Worm (Caenorhabditis elegans) whole organism, young adult: ENCODE measurements around the gene frm-8.
"Not testable (repeated sequence)": the region's sequence is repeated elsewhere in the genome, so short reads cannot be mapped to it uniquely, and the experiment has no call there.

ENCODE experiments used
- B0336.3 ChIP-seq: fragments of 200-800 bp; sonication (Bioruptor generic); IDR thresholded peaks from 2 replicates; pipeline ENCODE4 v1.3.6; 2022; ENCODE audit warnings: missing genetic modification characterization, missing compliant biosample characterization
- C17E4.6 ChIP-seq: fragments of 200-800 bp; sonication (Bioruptor generic); IDR thresholded peaks from 2 replicates; pipeline ENCODE4 v1.3.6; 2022; ENCODE audit warnings: missing genetic modification reagents, missing genetic modification characterization, missing compliant biosample characterization
- F22D6.2 ChIP-seq: sonication (generic microtip); optimal IDR thresholded peaks from 2 replicates; lab custom pipeline; 2016; ENCODE audit warnings: mild to moderate bottlenecking, missing genetic modification characterization, missing compliant biosample characterization
- F33H1.4 ChIP-seq: fragments of 200-800 bp; sonication (Bioruptor generic); IDR thresholded peaks from 2 replicates; pipeline ENCODE4 v1.3.6; 2022; ENCODE audit warnings: missing genetic modification reagents, missing genetic modification characterization, missing compliant biosample characterization
- F57C9.4 ChIP-seq: sonication (generic microtip); optimal IDR thresholded peaks from 2 replicates; lab custom pipeline; 2017; ENCODE audit warnings: mild to moderate bottlenecking, missing genetic modification characterization, missing compliant biosample characterization
- Y79H2A.3 ChIP-seq: fragments of 200-800 bp; sonication (Bioruptor generic); conservative IDR thresholded peaks from 2 replicates; pipeline ENCODE4 v1.3.6; 2022; ENCODE audit warnings: missing genetic modification reagents, missing genetic modification characterization, missing compliant biosample characterization
- Y95B8A.8 ChIP-seq: fragments of 200-800 bp; sonication (Bioruptor generic); IDR thresholded peaks from 2 replicates; pipeline ENCODE4 v1.3.6; 2022; ENCODE audit warnings: missing genetic modification reagents, missing genetic modification characterization, missing compliant biosample characterization
- aptf-2 ChIP-seq: fragments of 200-800 bp; sonication (Bioruptor generic); conservative IDR thresholded peaks from 2 replicates; pipeline ENCODE4 v1.3.6; 2022; ENCODE audit warnings: missing genetic modification reagents, missing genetic modification characterization, missing compliant biosample characterization
- attf-5 ChIP-seq: fragments of 200-800 bp; sonication (Bioruptor generic); optimal IDR thresholded peaks from 2 replicates; lab custom pipeline; 2018; ENCODE audit warnings: mild to moderate bottlenecking, missing genetic modification characterization, missing compliant biosample characterization
- attf-6 ChIP-seq: fragments of 200-800 bp; sonication (Bioruptor generic); IDR thresholded peaks from 2 replicates; pipeline ENCODE4 v1.3.6; 2022; ENCODE audit warnings: missing genetic modification reagents, missing genetic modification characterization, missing compliant biosample characterization
- bed-1 ChIP-seq: fragments of 200-800 bp; sonication (Bioruptor generic); IDR thresholded peaks from 2 replicates; pipeline ENCODE4 v1.3.6; 2022; ENCODE audit warnings: missing genetic modification reagents, missing genetic modification characterization, missing compliant biosample characterization
- bed-2 ChIP-seq: fragments of 200-800 bp; sonication (Bioruptor generic); IDR thresholded peaks from 2 replicates; pipeline ENCODE4 v1.3.6; 2022; ENCODE audit warnings: missing genetic modification reagents, missing genetic modification characterization, missing compliant biosample characterization
- die-1 ChIP-seq: sonication (generic microtip); optimal IDR thresholded peaks from 2 replicates; lab custom pipeline; 2016; ENCODE audit warnings: missing genotype, mild to moderate bottlenecking, missing genetic modification characterization, missing compliant biosample characterization
- egl-18 ChIP-seq: fragments of 200-800 bp; sonication (Bioruptor generic); IDR thresholded peaks from 2 replicates; pipeline ENCODE4 v1.3.6; 2022; ENCODE audit warnings: missing genetic modification reagents, missing genetic modification characterization, missing compliant biosample characterization
- gei-17 ChIP-seq: fragments of 200-800 bp; sonication (Bioruptor generic); optimal IDR thresholded peaks from 2 replicates; lab custom pipeline; 2018; ENCODE audit warnings: mild to moderate bottlenecking, missing genetic modification characterization, missing compliant biosample characterization
- him-1 ChIP-seq: sonication (generic microtip); optimal IDR thresholded peaks from 2 replicates; lab custom pipeline; 2016; ENCODE audit warnings: missing genotype, missing genetic modification reagents, missing genetic modification characterization, missing compliant biosample characterization
- hmg-20 ChIP-seq: fragments of 200-800 bp; sonication (Bioruptor generic); IDR thresholded peaks from 2 replicates; pipeline ENCODE4 v1.3.6; 2022; ENCODE audit warnings: missing genetic modification reagents, missing genetic modification characterization, missing compliant biosample characterization
- let-526 ChIP-seq: fragments of 200-800 bp; sonication (Bioruptor generic); IDR thresholded peaks from 2 replicates; pipeline ENCODE4 v1.3.6; 2022; ENCODE audit warnings: missing genetic modification reagents, missing genetic modification characterization, missing compliant biosample characterization
- lin-40 ChIP-seq: sonication (generic microtip); optimal IDR thresholded peaks from 2 replicates; lab custom pipeline; 2016; ENCODE audit warnings: missing genetic modification characterization, mild to moderate bottlenecking, missing compliant biosample characterization, missing genotype, missing genetic modification reagents
- lir-1 ChIP-seq: fragments of 200-800 bp; sonication (Bioruptor generic); conservative IDR thresholded peaks from 2 replicates; pipeline ENCODE4 v1.3.6; 2022; ENCODE audit warnings: missing genetic modification reagents, missing genetic modification characterization, missing compliant biosample characterization
- lsl-1 ChIP-seq: fragments of 200-800 bp; sonication (Bioruptor generic); optimal IDR thresholded peaks from 2 replicates; lab custom pipeline; 2018; ENCODE audit warnings: mild to moderate bottlenecking, missing genetic modification characterization, moderate library complexity, missing compliant biosample characterization
- madf-10 ChIP-seq: sonication (generic microtip); optimal IDR thresholded peaks from 2 replicates; lab custom pipeline; 2016; ENCODE audit warnings: mild to moderate bottlenecking, missing genetic modification characterization, missing compliant biosample characterization
- madf-6 ChIP-seq: fragments of 200-800 bp; sonication (Bioruptor generic); IDR thresholded peaks from 2 replicates; pipeline ENCODE4 v1.3.6; 2022; ENCODE audit warnings: missing genetic modification reagents, missing genetic modification characterization, missing compliant biosample characterization
- mcd-1 ChIP-seq: fragments of 200-800 bp; sonication (Bioruptor generic); IDR thresholded peaks from 2 replicates; pipeline ENCODE4 v1.3.6; 2022; ENCODE audit warnings: missing genetic modification reagents, missing genetic modification characterization, missing compliant biosample characterization
- mel-28 ChIP-seq: sonication (generic microtip); optimal IDR thresholded peaks from 2 replicates; lab custom pipeline; 2016; ENCODE audit warnings: borderline replicate concordance, mild to moderate bottlenecking, missing genetic modification characterization, missing compliant biosample characterization
- nfyb-1 ChIP-seq: fragments of 200-800 bp; sonication (Bioruptor generic); IDR thresholded peaks from 2 replicates; pipeline ENCODE4 v1.3.6; 2022; ENCODE audit warnings: missing genetic modification reagents, missing genetic modification characterization, missing compliant biosample characterization
- nhr-179 ChIP-seq: sonication (generic microtip); optimal IDR thresholded peaks from 2 replicates; lab custom pipeline; 2016; ENCODE audit warnings: mild to moderate bottlenecking, missing genetic modification characterization, missing compliant biosample characterization
- nhr-27 ChIP-seq: fragments of 200-800 bp; sonication (Bioruptor generic); optimal IDR thresholded peaks from 2 replicates; lab custom pipeline; 2018; ENCODE audit warnings: mild to moderate bottlenecking, missing genetic modification characterization, moderate library complexity, missing compliant biosample characterization
- nhr-90 ChIP-seq: sonication (generic microtip); optimal IDR thresholded peaks from 2 replicates; lab custom pipeline; 2016; ENCODE audit warnings: missing genotype, mild to moderate bottlenecking, missing genetic modification characterization, missing compliant biosample characterization
- rec-8 ChIP-seq, 2 experiments: sonication (generic microtip); optimal IDR thresholded peaks; 2 replicates each; lab custom pipeline; 2016; ENCODE audit warnings: mild to moderate bottlenecking in 2 of 2, missing genetic modification characterization in 2 of 2, missing genetic modification reagents in 2 of 2, missing genotype in 2 of 2, missing biosample characterization in 1 of 2, missing compliant biosample characterization in 1 of 2, moderate library complexity in 1 of 2
- sdz-38 ChIP-seq: sonication (generic microtip); optimal IDR thresholded peaks from 2 replicates; lab custom pipeline; 2016; ENCODE audit warnings: missing genotype, missing genetic modification characterization, missing compliant biosample characterization
- snpc-1.3 ChIP-seq: sonication (generic microtip); optimal IDR thresholded peaks from 2 replicates; lab custom pipeline; 2017; ENCODE audit warnings: missing genetic modification characterization, mild to moderate bottlenecking, missing compliant biosample characterization, antibody characterized with exemption, moderate library complexity, missing genotype, missing genetic modification reagents; ENCODE audit not compliant: insufficient read depth
- snpc-3.4 ChIP-seq: sonication (generic microtip); optimal IDR thresholded peaks from 2 replicates; lab custom pipeline; 2017; ENCODE audit warnings: missing genetic modification characterization, mild to moderate bottlenecking, missing compliant biosample characterization, antibody characterized with exemption, moderate library complexity, missing genotype, missing genetic modification reagents
- snpc-4 ChIP-seq, 5 experiments: fragments of 150-350 bp in 1 of 5; sonication (generic microtip) in 4 of 5; optimal IDR thresholded peaks; 2 replicates each; lab custom pipeline; 2014 to 2018; ENCODE audit warnings: missing genetic modification characterization in 5 of 5, missing biosample characterization in 3 of 5, antibody characterized with exemption in 2 of 5, mild to moderate bottlenecking in 2 of 5, missing compliant biosample characterization in 2 of 5, missing genotype in 2 of 5, moderate library complexity in 2 of 5, missing genetic modification reagents in 1 of 5
- somi-1 ChIP-seq: fragments of 200-800 bp; sonication (Bioruptor generic); optimal IDR thresholded peaks from 2 replicates; lab custom pipeline; 2018; ENCODE audit warnings: mild to moderate bottlenecking, missing genetic modification characterization, missing compliant biosample characterization
- unc-62 ChIP-seq: fragments of 150-350 bp; optimal IDR thresholded peaks from 2 replicates; lab custom pipeline; 2014; ENCODE audit warnings: missing biosample characterization, missing genetic modification reagents, missing genetic modification characterization
- xnd-1 ChIP-seq: sonication (generic microtip); optimal IDR thresholded peaks from 2 replicates; lab custom pipeline; 2016; ENCODE audit warnings: missing genotype, missing genetic modification reagents, missing genetic modification characterization, missing compliant biosample characterization
- ztf-22 ChIP-seq: fragments of 200-800 bp; sonication (Bioruptor generic); optimal IDR thresholded peaks from 2 replicates; lab custom pipeline; 2018; ENCODE audit warnings: mild to moderate bottlenecking, missing genetic modification characterization, moderate library complexity, missing compliant biosample characterization
- ztf-26 ChIP-seq: sonication (generic microtip); optimal IDR thresholded peaks from 2 replicates; lab custom pipeline; 2017; ENCODE audit warnings: missing genetic modification characterization, missing compliant biosample characterization
- ztf-28 ChIP-seq: fragments of 200-800 bp; sonication (Bioruptor generic); IDR thresholded peaks from 2 replicates; pipeline ENCODE4 v1.3.6; 2022; ENCODE audit warnings: missing genetic modification reagents, missing genetic modification characterization, missing compliant biosample characterization

Gene frm-8

DNA sequence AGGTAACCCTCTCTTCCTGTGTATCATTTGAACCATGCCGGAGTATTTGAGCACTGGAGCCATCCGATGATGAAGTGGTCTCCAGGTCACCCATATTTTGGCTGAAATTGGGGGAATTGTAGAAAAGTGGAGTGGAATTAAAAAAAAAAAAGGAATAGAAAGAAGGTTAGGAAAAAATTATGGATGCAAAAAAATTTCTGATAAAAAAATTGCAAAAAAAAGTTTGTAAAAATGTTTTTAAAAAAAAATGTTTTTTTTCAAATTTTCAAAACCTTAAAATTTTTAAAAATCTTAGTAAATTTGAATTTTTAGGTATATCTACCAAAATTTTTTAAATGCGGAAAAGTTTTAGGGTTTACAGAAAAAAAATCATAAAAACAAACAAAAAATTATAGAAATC lies at the start of gene frm-8:
Gene frm-8 (minus strand): TSS at position 101 of the 400 bp plus-strand sequence.
- TF ChIP-seq aptf-2 (GFP tag; lab: Robert Waterston, UW) (no peak), F33H1.4 (GFP tag; lab: Robert Waterston, UW) (no peak), gei-17 (no peak), lir-1 (GFP tag; lab: Robert Waterston, UW) (no peak), attf-5 (GFP tag; lab: Kevin White, UChicago) (no peak), ztf-22 (GFP tag; lab: Kevin White, UChicago) (no peak), F57C9.4 (tag; lab: Kevin White, UChicago) (no peak), Y95B8A.8 (GFP tag; lab: Robert Waterston, UW) (no peak), xnd-1 (tag; lab: Kevin White, UChicago) (no peak), snpc-3.4 (tag; lab: Kevin White, UChicago) (no peak)

DNA sequence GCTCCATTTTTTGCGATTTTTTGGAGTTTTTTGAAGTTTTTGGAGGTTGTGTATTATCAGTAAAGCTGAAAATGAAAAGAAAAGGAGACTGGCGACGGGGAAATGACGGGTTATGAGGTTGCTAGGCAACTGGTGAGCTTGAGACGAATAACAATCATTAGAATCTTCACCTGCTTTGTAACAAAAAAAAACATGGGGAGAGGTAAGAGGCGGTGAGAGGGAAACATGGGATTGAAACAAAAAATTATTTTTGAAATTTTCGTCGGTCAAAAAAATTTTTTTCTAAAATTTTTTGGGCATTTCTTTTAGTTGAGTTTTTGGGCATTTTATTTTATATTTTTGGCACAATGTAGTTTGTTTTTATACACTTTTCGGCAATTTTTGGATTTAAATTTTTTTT lies 47.7 kb upstream of the frm-8 start, which contains the start of gene Y53G8AM.7:
Gene Y53G8AM.7 (minus strand): TSS at position 101 of the 400 bp plus-strand sequence.
- no peak for TF ChIP-seq F22D6.2 (tag; lab: Kevin White, UChicago)
- no peak for TF ChIP-seq snpc-3.4 (tag; lab: Kevin White, UChicago)
- no peak for TF ChIP-seq hmg-20 (GFP tag; lab: Robert Waterston, UW)
- TF ChIP-seq sdz-38 = no peak
- no peak for TF ChIP-seq let-526 (GFP tag; lab: Robert Waterston, UW)
- no peak for TF ChIP-seq him-1 (tag; lab: Kevin White, UChicago)
- no peak for TF ChIP-seq nfyb-1
- TF ChIP-seq nhr-27 (tag; lab: Kevin White, UChicago) = no peak
- TF ChIP-seq snpc-1.3 (tag; lab: Kevin White, UChicago) = no peak
- no peak for TF ChIP-seq egl-18 (GFP tag; lab: Robert Waterston, UW)
- TF ChIP-seq mcd-1 (GFP tag; lab: Robert Waterston, UW) = no peak
- TF ChIP-seq, all 124 proteins: peak for 0

DNA sequence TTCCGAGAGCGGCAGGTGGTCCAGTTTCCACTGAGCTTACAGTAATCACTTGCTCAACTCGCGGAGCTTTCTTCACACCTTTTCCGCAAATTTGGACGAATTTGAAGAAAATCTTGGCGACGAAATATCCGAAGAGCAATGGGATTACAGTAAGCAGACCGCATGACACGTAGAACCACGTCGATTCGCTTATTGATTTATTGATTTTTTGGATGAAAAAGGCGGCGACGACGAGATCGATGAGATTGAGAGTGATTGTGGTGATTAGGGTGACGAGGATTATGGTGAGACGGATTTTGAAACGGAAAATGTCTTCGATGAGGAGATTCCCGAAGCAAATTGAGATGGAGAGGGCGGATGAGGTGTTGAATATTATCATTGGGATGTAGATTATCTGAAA lies 44.7 kb upstream of the frm-8 start:
- TF ChIP-seq unc-62 (no peak), die-1 (no peak), C17E4.6 (no peak), attf-6 (no peak), ztf-28 (GFP tag; lab: Robert Waterston, UW) (no peak), ztf-26 (tag; lab: Kevin White, UChicago) (no peak), F33H1.4 (GFP tag; lab: Robert Waterston, UW) (no peak), lsl-1 (GFP tag; lab: Kevin White, UChicago) (no peak), somi-1 (GFP tag; lab: Kevin White, UChicago) (no peak), sdz-38 (no peak)

DNA sequence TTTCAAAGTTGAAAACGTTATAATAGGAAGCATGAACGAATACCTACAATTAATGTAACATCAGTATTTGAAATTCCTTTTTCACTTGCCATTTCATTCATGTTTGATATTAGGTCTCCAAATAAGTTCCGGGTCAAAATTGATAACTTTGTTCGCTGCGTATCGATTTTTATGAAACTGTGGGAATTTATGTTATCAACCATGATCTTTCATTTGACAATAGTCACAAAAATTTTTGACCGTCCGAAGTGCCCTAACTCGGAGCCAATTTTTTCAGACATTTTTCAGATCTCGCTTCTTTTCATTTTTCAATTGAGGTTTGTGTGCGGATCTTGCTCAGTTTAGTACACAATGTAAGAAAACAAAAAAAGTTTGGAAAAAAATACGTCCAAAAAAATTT lies 40.7 kb upstream of the frm-8 start, which contains the start of gene Y53G8AM.6:
Gene Y53G8AM.6 (minus strand): TSS at position 101 of the 400 bp plus-strand sequence.
- TF ChIP-seq madf-6 (GFP tag; lab: Robert Waterston, UW); lir-1 (GFP tag; lab: Robert Waterston, UW); F57C9.4 (tag; lab: Kevin White, UChicago): not testable (repeated sequence)

DNA sequence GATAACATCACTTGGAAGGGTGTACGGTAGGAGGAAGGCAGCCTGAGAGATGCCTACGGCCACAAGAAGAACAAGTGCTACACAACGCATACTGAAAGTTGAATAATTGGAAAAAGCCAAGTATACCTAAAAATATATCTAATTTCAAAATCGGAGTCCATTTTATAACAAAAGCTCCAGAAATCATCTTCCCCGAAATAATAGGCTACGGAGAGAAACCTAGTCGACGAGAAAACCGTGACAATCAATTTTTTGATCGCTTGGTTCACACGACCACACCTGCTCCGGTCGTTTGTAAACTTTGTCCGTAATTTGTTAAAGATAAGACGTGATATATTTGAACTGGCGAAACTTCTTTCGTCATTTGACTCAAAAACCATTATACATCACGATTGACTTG lies 39.4 kb upstream of the frm-8 start, which contains the start of gene nspg-7.2:
Gene nspg-7.2 (minus strand): TSS at position 101 of the 400 bp plus-strand sequence.
- no peak for TF ChIP-seq nhr-179

DNA sequence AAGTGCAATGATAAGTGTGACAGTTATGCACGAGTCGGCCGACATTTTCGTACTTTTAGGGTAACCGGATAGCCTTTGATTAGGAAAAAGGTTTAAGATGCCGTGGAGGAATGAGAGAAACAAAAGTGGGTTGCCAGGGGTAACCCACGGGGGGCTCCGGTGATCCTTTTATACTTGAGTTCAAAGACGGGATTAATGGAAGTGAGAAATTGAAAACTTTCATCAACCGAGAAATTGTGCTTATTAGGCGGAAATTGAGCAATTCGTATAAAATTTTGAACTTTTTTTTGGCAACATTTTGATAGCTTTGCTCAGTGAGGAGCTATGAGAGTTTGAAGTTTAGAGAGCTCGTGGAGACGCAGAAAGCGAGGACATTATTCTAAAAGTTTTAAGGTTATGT lies 36.6 kb upstream of the frm-8 start, which contains the start of gene Y53G8AM.4:
Gene Y53G8AM.4 (minus strand): TSS at position 101 of the 400 bp plus-strand sequence.
- no peak for TF ChIP-seq Y79H2A.3 (GFP tag; lab: Robert Waterston, UW)
- TF ChIP-seq lin-40 (tag; lab: Kevin White, UChicago) = no peak
- TF ChIP-seq rec-8 (tag; optimal IDR thresholded peaks at IDR 0.05; lab: Kevin White, UChicago) = no peak
- no peak for TF ChIP-seq snpc-4 (GFP tag; optimal IDR thresholded peaks at IDR 0.05; lab: Kevin White, UChicago)
- no peak for TF ChIP-seq snpc-4 (tag; optimal IDR thresholded peaks at IDR 0.05; lab: Kevin White, UChicago)
- TF ChIP-seq madf-10 (tag; lab: Kevin White, UChicago) = no peak
- TF ChIP-seq B0336.3 (GFP tag; lab: Robert Waterston, UW) = no peak
- TF ChIP-seq mel-28 (tag; lab: Kevin White, UChicago) = no peak
- no peak for TF ChIP-seq nhr-90 (tag; lab: Kevin White, UChicago)
- TF ChIP-seq bed-2 = no peak
- TF ChIP-seq bed-1 = no peak
- no peak for TF ChIP-seq snpc-3.4 (tag; lab: Kevin White, UChicago)
